Fruit fly (Drosophila melanogaster) S2 (cell line): ENCODE measurements around the gene Cyp12a4.

Experiments used
- CG8478 ChIP-seq: fragments of >200 bp; optimal IDR thresholded peaks from 2 replicates; lab custom pipeline; 2018
- CTCF ChIP-seq, 2 experiments: fragments of >200 bp; optimal IDR thresholded peaks; 2 replicates each; lab custom pipeline; 2018

dm6 chr3R:19134957-19135356 lies at the start of gene Cyp12a4:
- TF ChIP-seq CTCF (optimal IDR thresholded peaks at IDR 0.05; lab: Kevin White, UChicago) = no peak
- no peak for TF ChIP-seq CG8478
